Worm (Caenorhabditis elegans) whole organism, L1 larva: ENCODE results near the gene C49F5.6.

Experiments used
- lin-13 ChIP-seq: fragments of 150-350 bp; optimal IDR thresholded peaks from 2 replicates; lab custom pipeline; 2014; ENCODE audit warnings: missing biosample characterization, missing genetic modification reagents, missing genetic modification characterization
- lir-3 ChIP-seq: sonication (generic microtip); optimal IDR thresholded peaks from 2 replicates; lab custom pipeline; 2016; ENCODE audit warnings: mild to moderate bottlenecking, missing genetic modification characterization, moderate library complexity, missing compliant biosample characterization; ENCODE audit not compliant: poor library complexity
- nhr-12 ChIP-seq: sonication (generic microtip); optimal IDR thresholded peaks from 2 replicates; lab custom pipeline; 2017; ENCODE audit warnings: missing biosample characterization, missing genetic modification characterization
- nhr-28 ChIP-seq: fragments of 150-350 bp; optimal IDR thresholded peaks from 2 replicates; lab custom pipeline; 2014; ENCODE audit warnings: missing biosample characterization, missing genetic modification characterization
- nhr-85 ChIP-seq: sonication (generic microtip); peaks from one replicate; lab custom pipeline; 2016; ENCODE audit warnings: missing genetic modification characterization, inconsistent platforms, missing compliant biosample characterization
- pqm-1 ChIP-seq: sonication (generic microtip); optimal IDR thresholded peaks from 3 replicates; lab custom pipeline; 2017; ENCODE audit warnings: missing biosample characterization, missing genetic modification characterization
- snpc-4 ChIP-seq: fragments of 150-350 bp; optimal IDR thresholded peaks from 2 replicates; lab custom pipeline; 2014; ENCODE audit warnings: missing biosample characterization, missing genetic modification characterization
- zag-1 ChIP-seq: fragments of 150-350 bp; optimal IDR thresholded peaks from 2 replicates; lab custom pipeline; 2014; ENCODE audit warnings: missing biosample characterization, missing genetic modification characterization

DNA sequence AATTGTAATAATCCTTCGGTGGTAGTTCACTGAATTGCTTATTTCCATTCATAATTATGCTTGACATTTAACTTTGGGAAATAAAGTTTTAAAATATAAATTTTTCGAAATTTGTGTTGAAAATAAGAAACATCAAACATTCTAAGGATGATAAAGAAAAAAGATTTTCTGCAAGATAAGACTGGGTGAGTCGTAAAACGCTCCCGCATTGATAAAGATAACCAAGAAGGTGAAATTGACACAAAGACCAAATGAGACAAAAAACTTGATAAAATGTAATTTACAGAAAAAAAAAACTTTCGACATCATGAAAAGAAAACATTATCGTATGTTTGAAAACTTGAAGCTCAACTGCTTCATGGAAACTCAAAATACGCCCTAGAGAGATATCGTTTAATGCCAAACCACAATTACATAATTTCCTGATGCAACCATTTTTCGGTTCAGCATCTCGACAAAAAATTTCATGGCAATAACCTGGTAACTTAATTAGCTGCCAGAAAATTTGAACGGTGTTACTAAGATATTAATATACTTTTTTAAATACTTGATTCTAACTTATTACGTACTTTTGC is 20.0 kb upstream of the C49F5.6 start:
- TF ChIP-seq lir-3 (tag; lab: Kevin White, UChicago) = no peak
- no peak for TF ChIP-seq nhr-12 (tag; lab: Kevin White, UChicago)
- TF ChIP-seq nhr-85 = peak; percentile 60
- TF ChIP-seq snpc-4 (tag; lab: Kevin White, UChicago) = no peak
- no peak for TF ChIP-seq lin-13 (GFP tag; lab: Kevin White, UChicago)
- TF ChIP-seq pqm-1 (tag; lab: Kevin White, UChicago) = no peak
- no peak for TF ChIP-seq zag-1 (tag; lab: Kevin White, UChicago)
- no peak for TF ChIP-seq nhr-28 (tag; lab: Kevin White, UChicago)
